Worm (Caenorhabditis elegans): ENCODE measurements around the gene str-236.

DNA sequence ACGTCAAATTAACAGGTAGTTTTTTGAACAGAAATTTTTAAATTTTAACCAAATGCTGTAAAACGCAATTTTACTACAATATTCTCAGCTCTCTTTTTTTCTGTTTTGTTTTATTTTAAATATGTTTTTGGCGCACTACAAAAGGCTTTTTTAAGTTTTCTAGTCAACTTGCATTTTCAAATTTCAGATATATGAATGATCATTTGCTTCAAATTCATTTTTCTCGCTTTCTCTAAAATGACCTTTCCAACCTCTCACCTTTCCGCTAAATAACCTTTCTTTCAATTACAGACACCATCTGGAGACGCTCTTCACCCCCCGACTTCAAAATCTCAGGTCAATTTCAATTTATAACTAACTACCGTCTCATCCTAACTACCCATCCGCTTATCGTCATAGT, 38.9 kb upstream of the str-236 start, which contains the start of gene cdc-25.2:
- TF ChIP-seq ttx-3 (tag; optimal IDR thresholded peaks at IDR 0.05) (no peak), che-1 (tag; optimal IDR thresholded peaks at IDR 0.05) (no peak), pha-4 (tag; optimal IDR thresholded peaks at IDR 0.05) (no peak), pag-3 (tag; optimal IDR thresholded peaks at IDR 0.05; ENCODE audit: borderline replicate concordance) (no peak), fkh-6 (tag; optimal IDR thresholded peaks at IDR 0.05) (no peak), unc-55 (GFP tag; optimal IDR thresholded peaks at IDR 0.05) (no peak), ets-4 (tag; optimal IDR thresholded peaks at IDR 0.05) (no peak), ama-1 (optimal IDR thresholded peaks at IDR 0.05) (no peak), rnt-1 (tag; optimal IDR thresholded peaks at IDR 0.05) (no peak)

Measured in whole organism, late embryonic.